Fruit fly (Drosophila melanogaster): ENCODE results near the gene glo.

Gene glo

DNA sequence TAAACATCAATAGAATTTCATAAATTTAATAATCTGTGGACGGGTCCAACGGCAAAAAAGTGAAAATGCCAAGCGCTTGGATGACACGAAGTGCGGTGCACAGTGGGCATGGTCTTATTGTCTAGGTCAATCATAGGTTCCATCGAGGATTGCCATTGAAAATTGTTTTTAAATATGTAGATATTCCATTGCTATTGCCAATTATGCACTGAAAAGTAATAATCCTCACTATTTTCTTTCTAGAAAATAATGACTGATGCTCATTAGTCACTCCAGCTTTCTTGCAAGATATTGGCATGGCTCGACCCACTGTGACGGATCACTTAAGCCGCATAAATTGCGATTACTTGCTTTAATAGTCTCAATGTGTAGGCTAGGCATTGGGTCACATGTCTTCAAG lies 12.5 kb downstream of the glo start (continued):
- TF ChIP-seq otp (GFP tag; IDR thresholded peaks at IDR 0.05) (no peak), vnd (GFP tag; IDR thresholded peaks at IDR 0.05; ENCODE audit: partially characterized antibody) (0 out of 3 replicates have a peak, but pooled peaks have one; percentile 37), Drgx (GFP tag; IDR thresholded peaks at IDR 0.05) (peak; percentile 24; the same call in 1 of the 2 replicates), jigr1 (GFP tag; IDR thresholded peaks at IDR 0.05) (peak; percentile 11; the same call in 1 of the 3 replicates), CG1603 (tag; optimal IDR thresholded peaks at IDR 0.05) (peak; percentile 61), B-H2 (GFP tag; optimal IDR thresholded peaks at IDR 0.05) (no peak), ttk (GFP tag; IDR thresholded peaks at IDR 0.05) (peak; percentile 35; the same call in 1 of the 2 replicates), CG7987 (GFP tag; optimal IDR thresholded peaks at IDR 0.05) (no peak), CG18599 (GFP tag; optimal IDR thresholded peaks at IDR 0.05) (peak; percentile 30), maf-S (GFP tag; optimal IDR thresholded peaks at IDR 0.05) (no peak), tio (GFP tag; optimal IDR thresholded peaks at IDR 0.05) (peak; percentile 12), CG30403 (GFP tag; optimal IDR thresholded peaks at IDR 0.05) (peak; percentile 37), CG9437 (GFP tag; optimal IDR thresholded peaks at IDR 0.05) (peak; percentile 9), bbx (GFP tag; IDR thresholded peaks at IDR 0.05; ENCODE audit: partially characterized antibody) (no peak), unpg (GFP tag; optimal IDR thresholded peaks at IDR 0.05) (peak; percentile 51), pnt (GFP tag; optimal IDR thresholded peaks at IDR 0.05) (peak; percentile 22), CG16815 (GFP tag; optimal IDR thresholded peaks at IDR 0.05) (peak; percentile 0), CG7928 (GFP tag; optimal IDR thresholded peaks at IDR 0.05) (peak; percentile 7), CG18476 (GFP tag; optimal IDR thresholded peaks at IDR 0.05) (peak; percentile 13), Fer3 (tag; optimal IDR thresholded peaks at IDR 0.05) (peak; percentile 28), Dip3 (GFP tag; optimal IDR thresholded peaks at IDR 0.05) (peak; percentile 6), CG5953 (GFP tag; IDR thresholded peaks at IDR 0.05) (no peak), zen (tag; optimal IDR thresholded peaks at IDR 0.05) (peak; percentile 26), CG14860 (GFP tag; IDR thresholded peaks at IDR 0.05; ENCODE audit: partially characterized antibody) (0 out of 3 replicates have a peak, but pooled peaks have one; percentile 26), CG14441 (GFP tag; IDR thresholded peaks at IDR 0.05) (peak; percentile 20; the same call in 1 of the 2 replicates), CG16813 (GFP tag; IDR thresholded peaks at IDR 0.05; ENCODE audit: partially characterized antibody) (peak; percentile 40; the same call in 2 of the 3 replicates), CG2120 (GFP tag; optimal IDR thresholded peaks at IDR 0.05) (peak; percentile 45), CG3726 (GFP tag; IDR thresholded peaks at IDR 0.05) (no peak), jumu (GFP tag; optimal IDR thresholded peaks at IDR 0.05) (peak; percentile 15), CG12769 (tag; optimal IDR thresholded peaks at IDR 0.05) (peak; percentile 11), ems (GFP tag; optimal IDR thresholded peaks at IDR 0.05) (peak; percentile 15), chif (GFP tag; optimal IDR thresholded peaks at IDR 0.05) (peak; percentile 7 to 46), CG12391 (tag; optimal IDR thresholded peaks at IDR 0.05) (peak; percentile 20), Optix (GFP tag; IDR thresholded peaks at IDR 0.05) (0 out of 3 replicates have a peak, but pooled peaks have one; percentile 16), pb (GFP tag; optimal IDR thresholded peaks at IDR 0.05) (no peak), Dip2 (GFP tag; IDR thresholded peaks at IDR 0.05) (no peak), ase (GFP tag; IDR thresholded peaks at IDR 0.05) (peak; percentile 54; the same call in 1 of the 3 replicates), ab (GFP tag; optimal IDR thresholded peaks at IDR 0.05) (no peak), seq (GFP tag; IDR thresholded peaks at IDR 0.05) (no peak), sim (GFP tag; IDR thresholded peaks at IDR 0.05) (no peak), CG10959 (GFP tag; IDR thresholded peaks at IDR 0.05) (no peak), CG17361 (GFP tag; IDR thresholded peaks at IDR 0.05) (no peak), ewg (GFP tag; optimal IDR thresholded peaks at IDR 0.05) (peak; percentile 17), gem (tag; optimal IDR thresholded peaks at IDR 0.05) (peak; percentile 55), Hr51 (GFP tag; optimal IDR thresholded peaks at IDR 0.05) (peak in 1 of 2 experiments; percentile 45), CG2199 (GFP tag; IDR thresholded peaks at IDR 0.05) (no peak), CG11695 (GFP tag; IDR thresholded peaks at IDR 0.05) (peak; percentile 58; the same call in 2 of the 3 replicates), Xrp1 (GFP tag; IDR thresholded peaks at IDR 0.05) (peak; percentile 63; the same call in 1 of the 2 replicates), grau (tag; optimal IDR thresholded peaks at IDR 0.05) (peak; percentile 34), CG7963 (GFP tag; IDR thresholded peaks at IDR 0.05; ENCODE audit: partially characterized antibody) (no peak)
